Worm (Caenorhabditis elegans): ENCODE data around the gene F10C1.9.

F10C1.9 gene

DNA sequence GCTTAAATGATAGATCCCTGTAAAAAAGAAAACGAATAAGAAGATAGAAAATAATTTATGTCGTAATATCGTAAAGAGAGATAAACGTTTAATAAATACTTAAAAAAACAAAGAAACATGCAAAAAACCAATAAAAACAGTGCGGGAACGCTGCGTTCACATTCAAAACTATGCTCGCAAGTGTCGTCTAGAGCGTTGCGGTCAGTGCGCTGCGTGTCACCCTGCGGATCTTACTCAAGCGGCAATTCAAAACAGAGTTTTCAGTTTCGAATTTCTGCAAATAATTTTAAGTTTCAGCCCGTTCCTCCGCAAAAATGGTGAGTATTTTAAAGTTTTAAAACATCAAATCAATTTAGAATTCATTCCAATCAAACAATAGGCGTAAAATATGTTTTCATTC lies 30.3 kb downstream of the F10C1.9 start, which contains the start of the genes tiar-1 and lelo-4 (continued):
- TF ChIP-seq irx-1 (tag; optimal IDR thresholded peaks at IDR 0.05) (no peak), rnt-1 (tag; optimal IDR thresholded peaks at IDR 0.05) (peak; percentile 74), ces-1 (GFP tag; optimal IDR thresholded peaks at IDR 0.05) (no peak), lir-3 (tag; optimal IDR thresholded peaks at IDR 0.05; ENCODE audit: poor library complexity) (peak; percentile 42), tlp-1 (tag; optimal IDR thresholded peaks at IDR 0.05) (no peak), ama-1 (optimal IDR thresholded peaks at IDR 0.05) (no peak), ceh-90 (tag; optimal IDR thresholded peaks at IDR 0.05) (no peak), vab-15 (tag; optimal IDR thresholded peaks at IDR 0.05) (no peak), Y116A8C.19 (tag; optimal IDR thresholded peaks at IDR 0.05; ENCODE audit: borderline replicate concordance) (no peak), zag-1 (tag; optimal IDR thresholded peaks at IDR 0.05) (no peak), dsc-1 (tag; optimal IDR thresholded peaks at IDR 0.05) (no peak), lin-35 (GFP tag; optimal IDR thresholded peaks at IDR 0.05) (peak; percentile 92 to 95), elt-3 (tag; optimal IDR thresholded peaks at IDR 0.05) (peak in 1 of 6 experiments; percentile 58), pqm-1 (tag; optimal IDR thresholded peaks at IDR 0.05) (no peak), dpl-1 (GFP tag; optimal IDR thresholded peaks at IDR 0.05) (peak; percentile 85 to 94 (median 87)), aha-1 (tag; optimal IDR thresholded peaks at IDR 0.05) (no peak), unc-130 (tag; optimal IDR thresholded peaks at IDR 0.05) (peak; percentile 77), mef-2 (tag; optimal IDR thresholded peaks at IDR 0.05) (no peak), mep-1 (tag; optimal IDR thresholded peaks at IDR 0.05) (peak; percentile 80), swsn-7 (tag; optimal IDR thresholded peaks at IDR 0.05) (peak; percentile 54), C16A3.4 (tag; optimal IDR thresholded peaks at IDR 0.05) (peak; percentile 66), nhr-12 (tag; optimal IDR thresholded peaks at IDR 0.05) (no peak), aly-2 (tag; optimal IDR thresholded peaks at IDR 0.05) (no peak), fos-1 (tag; optimal IDR thresholded peaks at IDR 0.05) (peak; percentile 60), nhr-77 (tag; optimal IDR thresholded peaks at IDR 0.05) (peak; percentile 29), elt-2 (tag; optimal IDR thresholded peaks at IDR 0.05) (no peak), hlh-4 (tag; optimal IDR thresholded peaks at IDR 0.05) (no peak), nhr-11 (tag; optimal IDR thresholded peaks at IDR 0.05) (no peak), F16B12.6 (tag; optimal IDR thresholded peaks at IDR 0.05) (peak; percentile 57), snu-23 (GFP tag; optimal IDR thresholded peaks at IDR 0.05) (peak; percentile 76), nhr-20 (tag; optimal IDR thresholded peaks at IDR 0.05) (peak; percentile 68), ceh-88 (GFP tag; IDR thresholded peaks at IDR 0.05) (no peak)

ce11 chrII:5712126-5712525 lies 33.0 kb downstream of the F10C1.9 start:
- TF ChIP-seq snu-23 (GFP tag; optimal IDR thresholded peaks at IDR 0.05) (peak; percentile 3), nhr-71 (tag; optimal IDR thresholded peaks at IDR 0.05) (no peak)

ce11 chrII:5710835-5711234 lies 34.2 kb downstream of the F10C1.9 start:
- no peak for TF ChIP-seq zag-1 (tag; optimal IDR thresholded peaks at IDR 0.05)
- no peak for TF ChIP-seq efl-1 (optimal IDR thresholded peaks at IDR 0.05)
- peak in 1 of 2 experiments; percentile 81 for TF ChIP-seq efl-1 (GFP tag; optimal IDR thresholded peaks at IDR 0.05 in 1 of 2)

- TF ChIP-seq nhr-90 (tag; optimal IDR thresholded peaks at IDR 0.05; ENCODE audit: poor library complexity) (no peak), skn-1 (tag; optimal IDR thresholded peaks at IDR 0.05) (no peak), mdl-1 (tag; optimal IDR thresholded peaks at IDR 0.05) (no peak), pag-3 (tag; optimal IDR thresholded peaks at IDR 0.05; ENCODE audit: borderline replicate concordance, insufficient read depth) (no peak), lin-14 (GFP tag; optimal IDR thresholded peaks at IDR 0.05) (peak; percentile 77), unc-98 (GFP tag; IDR thresholded peaks at IDR 0.05) (no peak), fkh-10 (GFP tag; optimal IDR thresholded peaks at IDR 0.05) (peak; percentile 90), ceh-82 (tag; optimal IDR thresholded peaks at IDR 0.05) (no peak), nhr-84 (tag; optimal IDR thresholded peaks at IDR 0.05) (no peak), unc-62 (GFP tag; optimal IDR thresholded peaks at IDR 0.05) (no peak), nhr-12 (tag; optimal IDR thresholded peaks at IDR 0.05) (no peak), ceh-90 (tag; optimal IDR thresholded peaks at IDR 0.05) (no peak), elt-3 (tag; optimal IDR thresholded peaks at IDR 0.05) (no peak), vab-15 (tag; optimal IDR thresholded peaks at IDR 0.05) (no peak), C16A3.4 (tag; optimal IDR thresholded peaks at IDR 0.05) (no peak), mep-1 (tag; optimal IDR thresholded peaks at IDR 0.05) (no peak), tbx-2 (tag; optimal IDR thresholded peaks at IDR 0.05) (peak; percentile 42), dpl-1 (GFP tag; optimal IDR thresholded peaks at IDR 0.05) (no peak), aly-2 (tag; optimal IDR thresholded peaks at IDR 0.05) (no peak), nhr-11 (tag; optimal IDR thresholded peaks at IDR 0.05) (no peak), grh-1 (GFP tag; IDR thresholded peaks at IDR 0.05) (no peak), nhr-71 (tag; optimal IDR thresholded peaks at IDR 0.05) (peak; percentile 4), elt-2 (tag; optimal IDR thresholded peaks at IDR 0.05) (no peak), irx-1 (tag; optimal IDR thresholded peaks at IDR 0.05) (no peak), jun-1 (tag; optimal IDR thresholded peaks at IDR 0.05) (no peak)
Measured at ce11 chrII:5708154-5708553, 36.9 kb downstream of the F10C1.9 start.
